Fruit fly (Drosophila melanogaster): ENCODE data around the gene bru2.

bru2 gene

dm6 chr2L:12365964-12366482, 22.0 kb downstream of the bru2 start (continued):
- no peak for TF ChIP-seq CG12744 (GFP tag; optimal IDR thresholded peaks at IDR 0.05)
- peak; percentile 29; the same call in 1 of the 2 replicates for TF ChIP-seq hbn (GFP tag; IDR thresholded peaks at IDR 0.05; ENCODE audit: partially characterized antibody)
- TF ChIP-seq Six4 (GFP tag; optimal IDR thresholded peaks at IDR 0.05), result no peak
- no peak for TF ChIP-seq CG1602 (GFP tag; optimal IDR thresholded peaks at IDR 0.05)
- peak; percentile 94 for TF ChIP-seq Deaf1 (tag; optimal IDR thresholded peaks at IDR 0.05)
- peak; percentile 17 for TF ChIP-seq Kr (GFP tag; optimal IDR thresholded peaks at IDR 0.05)
- no peak for TF ChIP-seq hb (GFP tag; IDR thresholded peaks at IDR 0.05; ENCODE audit: partially characterized antibody)
- no peak for TF ChIP-seq CG1647 (GFP tag; optimal IDR thresholded peaks at IDR 0.05)
- TF ChIP-seq Dref (GFP tag; IDR thresholded peaks at IDR 0.05), result no peak; the same call in 1 of the 2 replicates
- no peak for TF ChIP-seq CG4730 (GFP tag; IDR thresholded peaks at IDR 0.05)
- TF ChIP-seq chm (GFP tag; IDR thresholded peaks at IDR 0.05), result peak; percentile 49; the same call in 1 of the 2 replicates
- peak; percentile 8 for TF ChIP-seq CG2120 (GFP tag; optimal IDR thresholded peaks at IDR 0.05)
- TF ChIP-seq Aef1 (GFP tag; IDR thresholded peaks at IDR 0.05), result no peak
- 0 out of 2 replicates have a peak, but pooled peaks have one; percentile 48 for TF ChIP-seq rib (GFP tag; IDR thresholded peaks at IDR 0.05)
- TF ChIP-seq CG15601 (tag; optimal IDR thresholded peaks at IDR 0.05), result peak; percentile 57
- peak; percentile 17; the same call in 1 of the 2 replicates for TF ChIP-seq CG14441 (GFP tag; IDR thresholded peaks at IDR 0.05)
- TF ChIP-seq jigr1 (GFP tag; IDR thresholded peaks at IDR 0.05), result no peak
- TF ChIP-seq sens-2 (GFP tag; IDR thresholded peaks at IDR 0.05), result no peak
- TF ChIP-seq jumu (GFP tag; optimal IDR thresholded peaks at IDR 0.05), result no peak
- TF ChIP-seq CG11085 (GFP tag; IDR thresholded peaks at IDR 0.05), result no peak
- TF ChIP-seq Rfx (GFP tag; IDR thresholded peaks at IDR 0.05), result peak; percentile 24; the same call in 1 of the 2 replicates
- no peak for TF ChIP-seq CG4820 (GFP tag; optimal IDR thresholded peaks at IDR 0.05)
- TF ChIP-seq bcd (GFP tag; optimal IDR thresholded peaks at IDR 0.05), result no peak
- no peak for TF ChIP-seq CG7839 (tag; optimal IDR thresholded peaks at IDR 0.05)
- no peak for TF ChIP-seq CG6654 (GFP tag; optimal IDR thresholded peaks at IDR 0.05)
- TF ChIP-seq B-H1 (GFP tag; IDR thresholded peaks at IDR 0.05), result no peak; the same call in 2 of the 3 replicates
- TF ChIP-seq CG16779 (GFP tag; IDR thresholded peaks at IDR 0.05), result no peak
- TF ChIP-seq E2f2 (GFP tag; IDR thresholded peaks at IDR 0.05), result no peak; the same call in 1 of the 2 replicates
- no peak for TF ChIP-seq Ets97D (GFP tag; optimal IDR thresholded peaks at IDR 0.05)
- no peak for TF ChIP-seq nom (GFP tag; optimal IDR thresholded peaks at IDR 0.05)
- TF ChIP-seq CG13775 (GFP tag; optimal IDR thresholded peaks at IDR 0.05), result no peak
- TF ChIP-seq bsh (GFP tag; optimal IDR thresholded peaks at IDR 0.05), result no peak
- no peak for TF ChIP-seq CG16863 (GFP tag; optimal IDR thresholded peaks at IDR 0.05)
- TF ChIP-seq PHDP (tag; optimal IDR thresholded peaks at IDR 0.05), result peak; percentile 45
- TF ChIP-seq CG11560 (tag; IDR thresholded peaks at IDR 0.05), result no peak
- no peak for TF ChIP-seq CG3065 (GFP tag; optimal IDR thresholded peaks at IDR 0.05)
- no peak for TF ChIP-seq Rx (GFP tag; IDR thresholded peaks at IDR 0.05)
- no peak for TF ChIP-seq ssp (GFP tag; IDR thresholded peaks at IDR 0.05)
- no peak for TF ChIP-seq CG42726 (GFP tag; IDR thresholded peaks at IDR 0.05; ENCODE audit: partially characterized antibody)
- no peak for TF ChIP-seq CG8765 (GFP tag; IDR thresholded peaks at IDR 0.05)
- no peak for TF ChIP-seq GATAe (GFP tag; conservative IDR thresholded peaks at IDR 0.05)
- no peak for TF ChIP-seq D19B (GFP tag; optimal IDR thresholded peaks at IDR 0.05)
- no peak for TF ChIP-seq Bteb2 (GFP tag; optimal IDR thresholded peaks at IDR 0.05)
- TF ChIP-seq gfzf (GFP tag; optimal IDR thresholded peaks at IDR 0.05), result no peak
- TF ChIP-seq Hey (tag; optimal IDR thresholded peaks at IDR 0.05), result no peak
- peak; percentile 30 for TF ChIP-seq CTCF (GFP tag; optimal IDR thresholded peaks at IDR 0.05)
- TF ChIP-seq z (GFP tag; IDR thresholded peaks at IDR 0.05), result peak; percentile 57; the same call in 1 of the 3 replicates
- TF ChIP-seq CG9215 (GFP tag; IDR thresholded peaks at IDR 0.05), result no peak
- TF ChIP-seq dmrt11E (tag; optimal IDR thresholded peaks at IDR 0.05), result no peak
- TF ChIP-seq Doc3 (GFP tag; IDR thresholded peaks at IDR 0.05; ENCODE audit: partially characterized antibody), result no peak
- TF ChIP-seq crol (GFP tag; IDR thresholded peaks at IDR 0.05), result peak; percentile 31; the same call in 1 of the 2 replicates
- TF ChIP-seq Gsc (GFP tag; IDR thresholded peaks at IDR 0.05), result no peak

Measured in whole organism, embryonic.